Worm (Caenorhabditis elegans): Measurements from ENCODE around the gene nhr-98.

DNA sequence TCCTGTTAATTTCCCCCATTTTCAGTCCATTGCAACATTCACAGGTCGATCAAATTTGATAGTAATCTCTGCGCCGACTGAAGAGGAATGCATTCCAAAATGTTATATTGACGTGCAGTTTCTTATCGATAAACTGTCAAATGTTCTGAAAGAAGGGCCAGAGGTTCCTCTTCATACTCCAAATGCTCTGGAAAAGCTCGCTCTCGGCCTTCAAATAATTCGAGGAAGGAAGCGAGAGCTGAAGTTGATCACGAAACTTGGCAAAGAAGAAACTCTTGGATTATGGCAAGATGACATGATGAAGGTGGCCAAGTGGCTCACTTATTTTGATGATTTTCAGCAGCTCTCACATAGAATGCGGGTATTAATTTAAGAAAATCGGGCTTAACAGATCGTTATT is 25.4 kb downstream of the nhr-98 start:
- no peak for TF ChIP-seq snpc-4 (tag; optimal IDR thresholded peaks at IDR 0.05)
- no peak for TF ChIP-seq nhr-12 (tag; optimal IDR thresholded peaks at IDR 0.05)
- TF ChIP-seq ztf-11 (tag; optimal IDR thresholded peaks at IDR 0.05) = no peak
- TF ChIP-seq nhr-77 (tag; optimal IDR thresholded peaks at IDR 0.05) = no peak
- TF ChIP-seq zag-1 (tag; optimal IDR thresholded peaks at IDR 0.05) = no peak
- no peak for TF ChIP-seq unc-62 (GFP tag; optimal IDR thresholded peaks at IDR 0.05)
- no peak for TF ChIP-seq nhr-11 (tag; optimal IDR thresholded peaks at IDR 0.05)
- TF ChIP-seq alr-1 (tag; optimal IDR thresholded peaks at IDR 0.05) = no peak
